Fruit fly (Drosophila melanogaster): ENCODE data around the gene CG9609.

Gene CG9609

dm6 chrX:16803299-16803698 is 16.5 kb upstream of the CG9609 start, which contains the start of the genes Rai1 and CG13005 (continued):
- TF ChIP-seq Hey (tag; optimal IDR thresholded peaks at IDR 0.05) (no peak), CG13287 (GFP tag; IDR thresholded peaks at IDR 0.05; ENCODE audit: partially characterized antibody) (peak; percentile 89), E2f2 (GFP tag; IDR thresholded peaks at IDR 0.05) (peak; percentile 75), Dref (GFP tag; IDR thresholded peaks at IDR 0.05) (peak; percentile 72), CG12236 (GFP tag; optimal IDR thresholded peaks at IDR 0.05) (no peak), CG14860 (GFP tag; IDR thresholded peaks at IDR 0.05; ENCODE audit: partially characterized antibody) (peak; percentile 81), zfh2 (GFP tag; optimal IDR thresholded peaks at IDR 0.05) (no peak), zen2 (GFP tag; IDR thresholded peaks at IDR 0.05; ENCODE audit: partially characterized antibody) (peak; percentile 58; the same call in 1 of the 3 replicates), CG17186 (GFP tag; optimal IDR thresholded peaks at IDR 0.05) (peak; percentile 5), Med (GFP tag) (peak; percentile 63), CG15514 (GFP tag; optimal IDR thresholded peaks at IDR 0.05) (peak; percentile 50), CG13624 (GFP tag; optimal IDR thresholded peaks at IDR 0.05) (peak; percentile 53), HLH4C (GFP tag; IDR thresholded peaks at IDR 0.05; ENCODE audit: partially characterized antibody) (peak; percentile 81), CG12071 (GFP tag; optimal IDR thresholded peaks at IDR 0.05) (no peak), gsb (GFP tag; IDR thresholded peaks at IDR 0.05) (no peak), CG12942 (GFP tag; optimal IDR thresholded peaks at IDR 0.05) (no peak), Doc3 (GFP tag; IDR thresholded peaks at IDR 0.05; ENCODE audit: partially characterized antibody) (peak; percentile 84), CG10267 (tag; optimal IDR thresholded peaks at IDR 0.05) (peak; percentile 3), phol (tag; optimal IDR thresholded peaks at IDR 0.05) (peak; percentile 7), Ets97D (GFP tag; optimal IDR thresholded peaks at IDR 0.05) (peak; percentile 55), YL-1 (GFP tag; optimal IDR thresholded peaks at IDR 0.05) (no peak), nerfin-2 (GFP tag; IDR thresholded peaks at IDR 0.05; ENCODE audit: partially characterized antibody) (peak; percentile 72), Myb (GFP tag; optimal IDR thresholded peaks at IDR 0.05) (peak; percentile 15), CG7963 (GFP tag; IDR thresholded peaks at IDR 0.05; ENCODE audit: partially characterized antibody) (peak; percentile 59; the same call in 2 of the 3 replicates), unc-4 (GFP tag; IDR thresholded peaks at IDR 0.05; ENCODE audit: partially characterized antibody) (peak; percentile 86), Rx (GFP tag; IDR thresholded peaks at IDR 0.05) (no peak), Scr (GFP tag; IDR thresholded peaks at IDR 0.05; ENCODE audit: partially characterized antibody) (peak; percentile 89), CG17829 (tag; optimal IDR thresholded peaks at IDR 0.05) (peak; percentile 29), sna (GFP tag; IDR thresholded peaks at IDR 0.05; ENCODE audit: partially characterized antibody) (peak; percentile 83), slp2 (GFP tag; optimal IDR thresholded peaks at IDR 0.05) (no peak), CrebB (tag; optimal IDR thresholded peaks at IDR 0.05) (no peak), CG6791 (GFP tag; IDR thresholded peaks at IDR 0.05; ENCODE audit: partially characterized antibody) (peak; percentile 86; the same call in 2 of the 3 replicates), CG4707 (GFP tag; optimal IDR thresholded peaks at IDR 0.05) (no peak), ftz-f1 (GFP tag; optimal IDR thresholded peaks at IDR 0.05) (peak; percentile 95), CoRest (tag; optimal IDR thresholded peaks at IDR 0.05) (peak; percentile 47), Lhr (GFP tag; optimal IDR thresholded peaks at IDR 0.05) (no peak), Opbp (GFP tag; IDR thresholded peaks at IDR 0.05; ENCODE audit: partially characterized antibody) (peak; percentile 83), gt (GFP tag; IDR thresholded peaks at IDR 0.05) (no peak), CG2116 (GFP tag; optimal IDR thresholded peaks at IDR 0.05) (peak; percentile 48), nmo (GFP tag; optimal IDR thresholded peaks at IDR 0.05) (peak; percentile 4), Dll (GFP tag; IDR thresholded peaks at IDR 0.05; ENCODE audit: partially characterized antibody) (peak; percentile 89), pho (GFP tag; optimal IDR thresholded peaks at IDR 0.05) (no peak), CG10274 (GFP tag; optimal IDR thresholded peaks at IDR 0.05) (no peak), corto (GFP tag; optimal IDR thresholded peaks at IDR 0.05) (no peak), CG42726 (GFP tag; IDR thresholded peaks at IDR 0.05; ENCODE audit: partially characterized antibody) (peak; percentile 67; the same call in 1 of the 2 replicates), br (optimal IDR thresholded peaks at IDR 0.05) (no peak), stwl (tag; optimal IDR thresholded peaks at IDR 0.05) (peak; percentile 57), CG10565 (GFP tag; optimal IDR thresholded peaks at IDR 0.05) (no peak), inv (GFP tag; IDR thresholded peaks at IDR 0.05; ENCODE audit: partially characterized antibody) (peak; percentile 69)
